Fruit fly (Drosophila melanogaster) S2 (cell line): Measurements from ENCODE around the gene CG31036.

Experiments
- CG8478 ChIP-seq: fragments of >200 bp; optimal IDR thresholded peaks from 2 replicates; lab custom pipeline; 2018
- CTCF ChIP-seq, 2 experiments: fragments of >200 bp; optimal IDR thresholded peaks; 2 replicates each; lab custom pipeline; 2018

DNA sequence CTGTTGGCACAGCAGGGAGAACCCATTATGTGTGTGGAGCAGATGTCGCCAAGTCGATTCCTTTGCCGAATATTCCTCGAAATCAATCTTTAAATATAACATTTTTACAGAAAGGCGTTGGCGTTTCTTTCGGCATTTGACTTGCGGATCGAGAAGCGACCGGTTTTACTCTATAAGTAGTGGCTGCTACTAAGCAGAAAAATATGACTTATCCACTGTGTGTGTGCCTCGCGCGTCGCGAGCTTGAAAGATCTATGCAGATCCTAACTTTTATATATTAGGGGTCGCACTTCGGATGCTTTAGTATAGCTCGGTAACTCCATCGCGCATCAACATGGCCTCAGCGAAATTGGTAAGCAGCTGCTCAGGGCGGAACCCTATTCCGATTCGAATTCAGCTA, 2.7 kb upstream of the CG31036 start, which contains the start of gene CG15515:
- TF ChIP-seq CG8478 (lab: Kevin White, UChicago) (no peak), CTCF (optimal IDR thresholded peaks at IDR 0.05; lab: Kevin White, UChicago) (no peak)
